In genomic region chrX:16834259-16834658, dm6 we compare ENCODE assay signal across 1 fruit fly cellular context.
TF ChIP-seq lines count a peak whose summit lies in the region.

No protein-coding gene starts in this region.

TF ChIP-seq in whole organism, embryonic, 481 proteins besides CTCF, POLR2A, EP300 and RAD21 (continued from another document):
- no peak for TF ChIP-seq Mes4 (GFP tag; optimal IDR thresholded peaks at IDR 0.05; lab: Kevin White, UChicago)
- no peak for TF ChIP-seq hb (GFP tag; IDR thresholded peaks at IDR 0.05; lab: Robert Waterston, UW; ENCODE audit: partially characterized antibody)
- TF ChIP-seq CG4404 (GFP tag; IDR thresholded peaks at IDR 0.05; lab: Robert Waterston, UW) = no peak
- peak; percentile 26 for TF ChIP-seq lab (GFP tag; optimal IDR thresholded peaks at IDR 0.05; lab: Kevin White, UChicago)
- no peak for TF ChIP-seq sqz (GFP tag; optimal IDR thresholded peaks at IDR 0.05; lab: Kevin White, UChicago)
- peak; percentile 87 for TF ChIP-seq sens (GFP tag; lab: Kevin White, UChicago)
- TF ChIP-seq HLH54F (GFP tag; optimal IDR thresholded peaks at IDR 0.05; lab: Kevin White, UChicago) = no peak
- TF ChIP-seq sna (GFP tag; IDR thresholded peaks at IDR 0.05; lab: Robert Waterston, UW; ENCODE audit: partially characterized antibody) = no peak
- peak; percentile 24; the same call in 1 of the 2 replicates for TF ChIP-seq CG3847 (GFP tag; IDR thresholded peaks at IDR 0.05; lab: Robert Waterston, UW)
- TF ChIP-seq prd (optimal IDR thresholded peaks at IDR 0.05; lab: Kevin White, UChicago) = no peak
- TF ChIP-seq prd (GFP tag; IDR thresholded peaks at IDR 0.05; lab: Robert Waterston, UW) = peak; percentile 50; the same call in 2 of the 3 replicates
- peak; percentile 72 for TF ChIP-seq Oli (tag; optimal IDR thresholded peaks at IDR 0.05; lab: Kevin White, UChicago)
- peak; percentile 11 for TF ChIP-seq Abd-B (GFP tag; optimal IDR thresholded peaks at IDR 0.05; lab: Kevin White, UChicago)
- TF ChIP-seq tx (GFP tag; optimal IDR thresholded peaks at IDR 0.05; lab: Kevin White, UChicago) = no peak
- peak; percentile 17 for TF ChIP-seq CG4820 (GFP tag; optimal IDR thresholded peaks at IDR 0.05; lab: Kevin White, UChicago)
- no peak for TF ChIP-seq CG12104 (GFP tag; optimal IDR thresholded peaks at IDR 0.05; lab: Kevin White, UChicago)
- peak; percentile 67 for TF ChIP-seq Ptx1 (GFP tag; IDR thresholded peaks at IDR 0.05; lab: Robert Waterston, UW)
- no peak for TF ChIP-seq Side (GFP tag; optimal IDR thresholded peaks at IDR 0.05; lab: Kevin White, UChicago)
- no peak for TF ChIP-seq CG16779 (GFP tag; IDR thresholded peaks at IDR 0.05; lab: Robert Waterston, UW)
- TF ChIP-seq az2 (GFP tag; optimal IDR thresholded peaks at IDR 0.05; lab: Kevin White, UChicago) = peak; percentile 34
- TF ChIP-seq gfzf (GFP tag; optimal IDR thresholded peaks at IDR 0.05; lab: Kevin White, UChicago) = no peak
- TF ChIP-seq bbx (GFP tag; IDR thresholded peaks at IDR 0.05; lab: Robert Waterston, UW; ENCODE audit: partially characterized antibody) = no peak
- TF ChIP-seq slou (GFP tag; optimal IDR thresholded peaks at IDR 0.05; lab: Kevin White, UChicago) = no peak
- no peak for TF ChIP-seq CG4617 (GFP tag; optimal IDR thresholded peaks at IDR 0.05; lab: Kevin White, UChicago; ENCODE audit: borderline replicate concordance)
- TF ChIP-seq kah (GFP tag; optimal IDR thresholded peaks at IDR 0.05; lab: Kevin White, UChicago) = no peak
- TF ChIP-seq ftz-f1 (GFP tag; optimal IDR thresholded peaks at IDR 0.05; lab: Kevin White, UChicago) = no peak
- TF ChIP-seq CG3163 (GFP tag; optimal IDR thresholded peaks at IDR 0.05; lab: Kevin White, UChicago) = no peak
- no peak for TF ChIP-seq Mad (GFP tag; optimal IDR thresholded peaks at IDR 0.05; lab: Kevin White, UChicago)
- no peak for TF ChIP-seq Awh (GFP tag; IDR thresholded peaks at IDR 0.05; lab: Robert Waterston, UW)
- TF ChIP-seq org-1 (GFP tag; optimal IDR thresholded peaks at IDR 0.05; lab: Kevin White, UChicago) = peak; percentile 18
- no peak for TF ChIP-seq Dip3 (GFP tag; optimal IDR thresholded peaks at IDR 0.05; lab: Kevin White, UChicago)
- no peak for TF ChIP-seq Dip2 (GFP tag; IDR thresholded peaks at IDR 0.05; lab: Robert Waterston, UW)
- TF ChIP-seq tgo (GFP tag; IDR thresholded peaks at IDR 0.05; lab: Robert Waterston, UW) = peak; percentile 56
- TF ChIP-seq CG11247 (GFP tag; IDR thresholded peaks at IDR 0.05; lab: Robert Waterston, UW) = no peak
- no peak for TF ChIP-seq C15 (GFP tag; IDR thresholded peaks at IDR 0.05; lab: Robert Waterston, UW)
- no peak for TF ChIP-seq pros (GFP tag; optimal IDR thresholded peaks at IDR 0.05; lab: Kevin White, UChicago)
- peak; percentile 69 for TF ChIP-seq CG18262 (tag; optimal IDR thresholded peaks at IDR 0.05; lab: Kevin White, UChicago)
- no peak for TF ChIP-seq CG3995 (GFP tag; optimal IDR thresholded peaks at IDR 0.05; lab: Kevin White, UChicago)
- peak; percentile 37 for TF ChIP-seq CG9437 (GFP tag; optimal IDR thresholded peaks at IDR 0.05; lab: Kevin White, UChicago)
- TF ChIP-seq Optix (GFP tag; IDR thresholded peaks at IDR 0.05; lab: Robert Waterston, UW) = no peak
- TF ChIP-seq CG14441 (GFP tag; IDR thresholded peaks at IDR 0.05; lab: Robert Waterston, UW) = peak; percentile 53
- no peak for TF ChIP-seq dan (GFP tag; IDR thresholded peaks at IDR 0.05; lab: Robert Waterston, UW)
- TF ChIP-seq Sin3A (optimal IDR thresholded peaks at IDR 0.05; lab: Kevin White, UChicago) = no peak
- TF ChIP-seq bcd (GFP tag; optimal IDR thresholded peaks at IDR 0.05; lab: Kevin White, UChicago) = peak; percentile 15
- no peak for TF ChIP-seq Trl (optimal IDR thresholded peaks at IDR 0.05; lab: Kevin White, UChicago)
- TF ChIP-seq Trl (GFP tag; optimal IDR thresholded peaks at IDR 0.05; lab: Kevin White, UChicago) = peak; percentile 28
- no peak for TF ChIP-seq otp (GFP tag; IDR thresholded peaks at IDR 0.05; lab: Robert Waterston, UW)
- peak; percentile 44; the same call in 1 of the 2 replicates for TF ChIP-seq ttk (GFP tag; IDR thresholded peaks at IDR 0.05; lab: Robert Waterston, UW)
- TF ChIP-seq vvl (GFP tag; IDR thresholded peaks at IDR 0.05; lab: Robert Waterston, UW) = peak; percentile 33; the same call in 1 of the 2 replicates
- peak; percentile 10 to 39 for TF ChIP-seq dpn (GFP tag; optimal IDR thresholded peaks at IDR 0.05; lab: Kevin White, UChicago)
- peak; percentile 12 for TF ChIP-seq Hsf (GFP tag; optimal IDR thresholded peaks at IDR 0.05; lab: Kevin White, UChicago)
- peak; percentile 18 for TF ChIP-seq CG1529 (GFP tag; optimal IDR thresholded peaks at IDR 0.05; lab: Kevin White, UChicago)
- no peak for TF ChIP-seq abd-A (tag; optimal IDR thresholded peaks at IDR 0.05; lab: Kevin White, UChicago)
- TF ChIP-seq CG9215 (GFP tag; IDR thresholded peaks at IDR 0.05; lab: Robert Waterston, UW) = peak; percentile 42; the same call in 1 of the 2 replicates
- TF ChIP-seq Rfx (GFP tag; IDR thresholded peaks at IDR 0.05; lab: Robert Waterston, UW) = peak; percentile 41; the same call in 1 of the 2 replicates
- no peak for TF ChIP-seq wdn (GFP tag; IDR thresholded peaks at IDR 0.05; lab: Robert Waterston, UW)
- no peak for TF ChIP-seq CG6654 (GFP tag; optimal IDR thresholded peaks at IDR 0.05; lab: Kevin White, UChicago)
- peak; percentile 26 for TF ChIP-seq sug (tag; optimal IDR thresholded peaks at IDR 0.05; lab: Kevin White, UChicago)
- TF ChIP-seq CG15696 (tag; optimal IDR thresholded peaks at IDR 0.05; lab: Kevin White, UChicago) = no peak
- no peak for TF ChIP-seq GATAe (GFP tag; conservative IDR thresholded peaks at IDR 0.05; lab: Robert Waterston, UW)
- TF ChIP-seq CG31441 (GFP tag; IDR thresholded peaks at IDR 0.05; lab: Robert Waterston, UW) = peak; percentile 54
- peak; percentile 37 for TF ChIP-seq CG8924 (tag; optimal IDR thresholded peaks at IDR 0.05; lab: Kevin White, UChicago)
- TF ChIP-seq pum (GFP tag; optimal IDR thresholded peaks at IDR 0.05; lab: Kevin White, UChicago) = peak; percentile 9
- peak in 1 of 3 experiments; percentile 28 for TF ChIP-seq lola (GFP tag; optimal IDR thresholded peaks at IDR 0.05; lab: Kevin White, UChicago)
- no peak for TF ChIP-seq ind (GFP tag; optimal IDR thresholded peaks at IDR 0.05; lab: Kevin White, UChicago)
- TF ChIP-seq CG3407 (GFP tag; optimal IDR thresholded peaks at IDR 0.05; lab: Kevin White, UChicago) = peak; percentile 8
- 0 out of 2 replicates have a peak, but pooled peaks have one; percentile 8 for TF ChIP-seq esg (GFP tag; conservative IDR thresholded peaks at IDR 0.05; lab: Robert Waterston, UW)
- no peak for TF ChIP-seq crc (GFP tag; optimal IDR thresholded peaks at IDR 0.05; lab: Kevin White, UChicago)
- no peak for TF ChIP-seq CG8089 (GFP tag; optimal IDR thresholded peaks at IDR 0.05; lab: Kevin White, UChicago)
- peak; percentile 6 for TF ChIP-seq sd (tag; optimal IDR thresholded peaks at IDR 0.05; lab: Kevin White, UChicago)
- peak; percentile 67 for TF ChIP-seq CG2678 (tag; optimal IDR thresholded peaks at IDR 0.05; lab: Kevin White, UChicago)
- TF ChIP-seq CG12219 (GFP tag; optimal IDR thresholded peaks at IDR 0.05; lab: Kevin White, UChicago) = no peak
- TF ChIP-seq CG10431 (GFP tag; optimal IDR thresholded peaks at IDR 0.05; lab: Kevin White, UChicago) = no peak
- TF ChIP-seq CG7357 (GFP tag; IDR thresholded peaks at IDR 0.05; lab: Robert Waterston, UW) = 0 out of 3 replicates have a peak, but pooled peaks have one; percentile 32
- TF ChIP-seq CG2712 (tag; optimal IDR thresholded peaks at IDR 0.05; lab: Kevin White, UChicago) = peak; percentile 57
- no peak for TF ChIP-seq Doc3 (GFP tag; IDR thresholded peaks at IDR 0.05; lab: Robert Waterston, UW; ENCODE audit: partially characterized antibody)
- TF ChIP-seq MBD-R2 (GFP tag; IDR thresholded peaks at IDR 0.05; lab: Robert Waterston, UW) = no peak
- peak; percentile 35; the same call in 1 of the 2 replicates for TF ChIP-seq E2f2 (GFP tag; IDR thresholded peaks at IDR 0.05; lab: Robert Waterston, UW)
- peak; percentile 29 for TF ChIP-seq CG10543 (GFP tag; optimal IDR thresholded peaks at IDR 0.05; lab: Kevin White, UChicago)
- TF ChIP-seq CG6175 (GFP tag; IDR thresholded peaks at IDR 0.05; lab: Robert Waterston, UW) = no peak
- no peak for TF ChIP-seq Dfd (GFP tag; optimal IDR thresholded peaks at IDR 0.05; lab: Kevin White, UChicago)
- no peak for TF ChIP-seq Asciz (GFP tag; optimal IDR thresholded peaks at IDR 0.05; lab: Kevin White, UChicago)
- TF ChIP-seq gt (GFP tag; IDR thresholded peaks at IDR 0.05; lab: Robert Waterston, UW) = no peak
- peak in 1 of 2 experiments; percentile 66 for TF ChIP-seq eve (GFP tag; optimal IDR thresholded peaks at IDR 0.05; lab: Kevin White, UChicago)
- peak; percentile 69 for TF ChIP-seq grau (tag; optimal IDR thresholded peaks at IDR 0.05; lab: Kevin White, UChicago)
- no peak for TF ChIP-seq cg (GFP tag; optimal IDR thresholded peaks at IDR 0.05; lab: Kevin White, UChicago)
- no peak for TF ChIP-seq caup (GFP tag; optimal IDR thresholded peaks at IDR 0.05; lab: Kevin White, UChicago; ENCODE audit: severe bottlenecking)
- TF ChIP-seq CG11093 (GFP tag; IDR thresholded peaks at IDR 0.05; lab: Robert Waterston, UW) = peak; percentile 18; the same call in 1 of the 3 replicates
- peak; percentile 77 for TF ChIP-seq gem (tag; optimal IDR thresholded peaks at IDR 0.05; lab: Kevin White, UChicago)
- no peak for TF ChIP-seq hbn (GFP tag; IDR thresholded peaks at IDR 0.05; lab: Robert Waterston, UW; ENCODE audit: partially characterized antibody)
- no peak for TF ChIP-seq Stat92E (GFP tag; optimal IDR thresholded peaks at IDR 0.05; lab: Kevin White, UChicago)
- no peak for TF ChIP-seq CG10654 (GFP tag; optimal IDR thresholded peaks at IDR 0.05; lab: Kevin White, UChicago)
- peak; percentile 78 for TF ChIP-seq Drgx (GFP tag; IDR thresholded peaks at IDR 0.05; lab: Robert Waterston, UW)
- TF ChIP-seq pita (GFP tag; optimal IDR thresholded peaks at IDR 0.05; lab: Kevin White, UChicago) = no peak
- TF ChIP-seq CG6791 (GFP tag; IDR thresholded peaks at IDR 0.05; lab: Robert Waterston, UW; ENCODE audit: partially characterized antibody) = no peak
- no peak for TF ChIP-seq rib (GFP tag; IDR thresholded peaks at IDR 0.05; lab: Robert Waterston, UW)
- TF ChIP-seq CG4282 (GFP tag; optimal IDR thresholded peaks at IDR 0.05; lab: Kevin White, UChicago) = no peak
- peak; percentile 68 for TF ChIP-seq PHDP (tag; optimal IDR thresholded peaks at IDR 0.05; lab: Kevin White, UChicago)
- no peak for TF ChIP-seq Max (GFP tag; optimal IDR thresholded peaks at IDR 0.05; lab: Kevin White, UChicago)
- no peak for TF ChIP-seq CG16815 (GFP tag; optimal IDR thresholded peaks at IDR 0.05; lab: Kevin White, UChicago)
- no peak for TF ChIP-seq h (optimal IDR thresholded peaks at IDR 0.05; lab: Kevin White, UChicago)
- TF ChIP-seq CG12155 (GFP tag; optimal IDR thresholded peaks at IDR 0.05; lab: Kevin White, UChicago) = no peak
- TF ChIP-seq Adf1 (GFP tag; IDR thresholded peaks at IDR 0.05; lab: Robert Waterston, UW) = no peak
- TF ChIP-seq Xrp1 (GFP tag; IDR thresholded peaks at IDR 0.05; lab: Robert Waterston, UW) = 0 out of 2 replicates have a peak, but pooled peaks have one; percentile 25
- TF ChIP-seq cwo (GFP tag; optimal IDR thresholded peaks at IDR 0.05; lab: Kevin White, UChicago) = no peak
- no peak for TF ChIP-seq p53 (GFP tag; optimal IDR thresholded peaks at IDR 0.05; lab: Kevin White, UChicago)
- TF ChIP-seq Dp (GFP tag; optimal IDR thresholded peaks at IDR 0.05; lab: Kevin White, UChicago) = no peak
- no peak for TF ChIP-seq trem (tag; optimal IDR thresholded peaks at IDR 0.05; lab: Kevin White, UChicago)
- TF ChIP-seq CG11085 (GFP tag; IDR thresholded peaks at IDR 0.05; lab: Robert Waterston, UW) = no peak
- peak; percentile 17 for TF ChIP-seq kay (GFP tag; optimal IDR thresholded peaks at IDR 0.05; lab: Kevin White, UChicago)
- peak; percentile 57 for TF ChIP-seq row (GFP tag; IDR thresholded peaks at IDR 0.05; lab: Robert Waterston, UW)
- TF ChIP-seq vfl (GFP tag; optimal IDR thresholded peaks at IDR 0.05; lab: Kevin White, UChicago) = no peak
